Fruit fly (Drosophila melanogaster) Kc167 (cell line): ENCODE measurements around the gene CG13043.

ENCODE experiments used
- insv ChIP-seq: fragments of >200 bp; optimal IDR thresholded peaks from 3 replicates; lab custom pipeline; 2018; ENCODE audit warnings: missing external identifiers
- psq ChIP-seq: fragments of >200 bp; optimal IDR thresholded peaks from 2 replicates; lab custom pipeline; 2017; ENCODE audit warnings: missing external identifiers
- ttk ChIP-seq: sonication (Bioruptor generic); optimal IDR thresholded peaks from 2 replicates; lab custom pipeline; 2017; ENCODE audit warnings: missing external identifiers

DNA sequence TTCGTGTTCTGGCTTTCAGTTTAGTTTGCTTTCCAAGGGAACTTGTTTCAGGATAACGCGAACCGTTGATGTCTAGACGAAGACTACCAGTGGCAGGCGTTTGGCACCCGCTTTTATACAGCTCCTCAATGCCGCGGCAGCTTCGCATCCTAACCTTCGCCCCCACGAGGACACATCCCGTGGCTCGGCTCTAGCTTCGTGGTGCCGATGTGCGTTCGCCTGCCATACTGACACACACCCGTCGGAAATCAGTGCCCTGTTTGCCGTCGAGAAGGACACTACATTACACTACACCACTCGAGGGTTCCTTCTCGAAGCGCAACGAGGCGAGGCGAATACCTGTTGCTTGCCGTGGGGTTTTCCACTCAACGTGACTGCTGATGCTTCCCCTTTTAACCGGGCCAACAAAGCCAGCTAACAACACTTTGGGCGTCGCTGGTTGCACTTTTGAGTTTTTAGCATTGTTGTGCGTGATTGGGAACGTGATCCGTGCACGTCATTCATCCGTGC, 48.5 kb downstream of the CG13043 start, which contains the start of gene CG13054:
- no peak for TF ChIP-seq insv
- no peak for TF ChIP-seq ttk
- TF ChIP-seq psq, result no peak
